Fruit fly (Drosophila melanogaster) whole organism, embryonic: ENCODE data around the gene CG3529.

ENCODE experiments used
- Atf-2 ChIP-seq: fragments of 200-800 bp; sonication (Bioruptor generic); optimal IDR thresholded peaks from 2 replicates; lab custom pipeline; 2016; ENCODE audit warnings: missing biosample characterization, missing genetic modification characterization
- CG11085 ChIP-seq: fragments of 200-800 bp; sonication (Bioruptor generic); IDR thresholded peaks from 2 replicates; pipeline ENCODE4 v1.3.6; 2022; ENCODE audit warnings: missing biosample characterization, missing genetic modification characterization
- CG11560 ChIP-seq: fragments of 200-800 bp; sonication (Bioruptor generic); IDR thresholded peaks from 3 replicates; pipeline ENCODE4 v1.3.6; 2022; ENCODE audit warnings: missing biosample characterization, missing genetic modification characterization
- CG11695 ChIP-seq: fragments of 200-800 bp; sonication (Bioruptor generic); IDR thresholded peaks from 3 replicates; pipeline ENCODE4 v1.3.6; 2022; ENCODE audit warnings: missing biosample characterization, missing genetic modification characterization
- CG12391 ChIP-seq: fragments of 200-800 bp; sonication (Bioruptor generic); optimal IDR thresholded peaks from 3 replicates; lab custom pipeline; 2018; ENCODE audit warnings: missing biosample characterization, mild to moderate bottlenecking, missing genetic modification characterization, moderate library complexity
- CG12659 ChIP-seq: fragments of 200-800 bp; sonication (Bioruptor generic); optimal IDR thresholded peaks from 3 replicates; lab custom pipeline; 2017; ENCODE audit warnings: mild to moderate bottlenecking, missing biosample characterization, missing genetic modification reagents, missing genetic modification characterization
- CG12744 ChIP-seq: fragments of 200-800 bp; sonication (Bioruptor generic); optimal IDR thresholded peaks from 2 replicates; lab custom pipeline; 2016; ENCODE audit warnings: missing biosample characterization, missing genetic modification characterization
- CG13775 ChIP-seq: fragments of 200-800 bp; sonication (Bioruptor generic); optimal IDR thresholded peaks from 3 replicates; lab custom pipeline; 2017; ENCODE audit warnings: missing biosample characterization, mild to moderate bottlenecking, missing genetic modification characterization
- CG14860 ChIP-seq: fragments of 200-800 bp; sonication (Bioruptor generic); IDR thresholded peaks from 3 replicates; pipeline ENCODE4 v1.3.6; 2022; ENCODE audit warnings: missing biosample characterization, missing genetic modification characterization; ENCODE audit not compliant: partially characterized antibody
- CG15696 ChIP-seq: fragments of 200-800 bp; sonication (Bioruptor generic); optimal IDR thresholded peaks from 2 replicates; lab custom pipeline; 2019; ENCODE audit warnings: missing biosample characterization, mild to moderate bottlenecking, missing genetic modification characterization, moderate library complexity
- CG16815 ChIP-seq: fragments of 200-800 bp; sonication (Bioruptor generic); optimal IDR thresholded peaks from 3 replicates; lab custom pipeline; 2017; ENCODE audit warnings: missing biosample characterization, mild to moderate bottlenecking, missing genetic modification characterization
- CG17359 ChIP-seq: fragments of 200-800 bp; sonication (Bioruptor generic); optimal IDR thresholded peaks from 3 replicates; lab custom pipeline; 2018; ENCODE audit warnings: missing biosample characterization, mild to moderate bottlenecking, missing genetic modification characterization, moderate library complexity
- CG17912 ChIP-seq: fragments of 200-800 bp; sonication (Bioruptor generic); optimal IDR thresholded peaks from 2 replicates; lab custom pipeline; 2018; ENCODE audit warnings: missing biosample characterization, mild to moderate bottlenecking, missing genetic modification characterization
- CG3065 ChIP-seq: fragments of 200-800 bp; sonication (Bioruptor generic); optimal IDR thresholded peaks from 2 replicates; lab custom pipeline; 2016; ENCODE audit warnings: missing biosample characterization, missing genetic modification characterization
- CG3163 ChIP-seq: fragments of 200-800 bp; sonication (Bioruptor generic); optimal IDR thresholded peaks from 3 replicates; lab custom pipeline; 2016; ENCODE audit warnings: missing biosample characterization, missing genetic modification characterization
- CG6765 ChIP-seq: fragments of 200-800 bp; sonication (Bioruptor generic); optimal IDR thresholded peaks from 3 replicates; lab custom pipeline; 2017; ENCODE audit warnings: missing biosample characterization, mild to moderate bottlenecking, missing genetic modification characterization
- CG7357 ChIP-seq: fragments of 200-800 bp; sonication (Bioruptor generic); IDR thresholded peaks from 3 replicates; pipeline ENCODE4 v1.3.6; 2022; ENCODE audit warnings: missing biosample characterization, missing genetic modification characterization
- CG7556 ChIP-seq: fragments of 200-800 bp; sonication (Bioruptor generic); optimal IDR thresholded peaks from 2 replicates; lab custom pipeline; 2017; ENCODE audit warnings: missing biosample characterization, mild to moderate bottlenecking, missing genetic modification characterization
- CG8944 ChIP-seq: fragments of 200-800 bp; sonication (Bioruptor generic); optimal IDR thresholded peaks from 3 replicates; lab custom pipeline; 2016; ENCODE audit warnings: missing biosample characterization, missing genetic modification characterization
- CG9932 ChIP-seq: fragments of 200-800 bp; sonication (Bioruptor generic); IDR thresholded peaks from 2 replicates; pipeline ENCODE4 v1.3.6; 2022; ENCODE audit warnings: missing biosample characterization, missing genetic modification characterization
- Dbx ChIP-seq: fragments of 200-800 bp; sonication (Bioruptor generic); IDR thresholded peaks from 3 replicates; pipeline ENCODE4 v1.3.6; 2022; ENCODE audit warnings: missing biosample characterization, missing genetic modification characterization
- Dip2 ChIP-seq: fragments of 200-800 bp; sonication (Bioruptor generic); IDR thresholded peaks from 2 replicates; pipeline ENCODE4 v1.3.6; 2022; ENCODE audit warnings: missing biosample characterization, missing genetic modification characterization
- Dll ChIP-seq: fragments of 200-800 bp; sonication (Bioruptor generic); IDR thresholded peaks from 4 replicates; pipeline ENCODE4 v1.3.6; 2022; ENCODE audit warnings: missing biosample characterization, missing genetic modification characterization; ENCODE audit not compliant: partially characterized antibody
- Dp ChIP-seq: fragments of 200-800 bp; sonication (Bioruptor generic); optimal IDR thresholded peaks from 2 replicates; lab custom pipeline; 2018; ENCODE audit warnings: missing biosample characterization, mild to moderate bottlenecking, missing genetic modification characterization, moderate library complexity
- Drgx ChIP-seq: fragments of 200-800 bp; sonication (Bioruptor generic); IDR thresholded peaks from 2 replicates; pipeline ENCODE4 v1.3.6; 2022; ENCODE audit warnings: missing biosample characterization, missing genetic modification characterization
- Hmr ChIP-seq: fragments of 200-800 bp; sonication (Bioruptor generic); optimal IDR thresholded peaks from 3 replicates; lab custom pipeline; 2017; ENCODE audit warnings: mild to moderate bottlenecking, missing biosample characterization, missing genetic modification reagents, missing genetic modification characterization
- Hr51 ChIP-seq, 2 experiments: fragments of 200-800 bp; sonication (Bioruptor generic); optimal IDR thresholded peaks; 2 replicates in 1 of 2; 3 replicates in 1 of 2; lab custom pipeline; 2016 to 2018; ENCODE audit warnings: missing biosample characterization in 2 of 2, missing genetic modification characterization in 2 of 2, mild to moderate bottlenecking in 1 of 2, moderate library complexity in 1 of 2
- Hr78 ChIP-seq, 2 experiments: fragments of 200-800 bp in 1 of 2; fragments of >200 bp in 1 of 2; sonication (Bioruptor generic) in 1 of 2; optimal IDR thresholded peaks; 2 replicates each; lab custom pipeline; 2017 to 2019; ENCODE audit warnings: missing biosample characterization in 2 of 2, missing genetic modification characterization in 2 of 2, mild to moderate bottlenecking in 1 of 2, moderate library complexity in 1 of 2
- Neu2 ChIP-seq: fragments of 200-800 bp; sonication (Bioruptor generic); optimal IDR thresholded peaks from 3 replicates; lab custom pipeline; 2016; ENCODE audit warnings: missing biosample characterization, missing genetic modification characterization, borderline replicate concordance
- Oaz ChIP-seq: fragments of 200-800 bp; sonication (Bioruptor generic); IDR thresholded peaks from 2 replicates; pipeline ENCODE4 v1.3.6; 2022; ENCODE audit warnings: missing biosample characterization, missing genetic modification characterization
- Sin3A ChIP-seq: fragments of >200 bp; optimal IDR thresholded peaks from 2 replicates; lab custom pipeline; 2018
- Sox102F ChIP-seq: fragments of 200-800 bp; sonication (Bioruptor generic); optimal IDR thresholded peaks from 2 replicates; lab custom pipeline; 2018; ENCODE audit warnings: missing biosample characterization, mild to moderate bottlenecking, missing genetic modification characterization, moderate library complexity
- TFAM ChIP-seq: fragments of 200-800 bp; sonication (Bioruptor generic); optimal IDR thresholded peaks from 2 replicates; lab custom pipeline; 2017; ENCODE audit warnings: missing biosample characterization, missing genetic modification characterization, inconsistent platforms
- ap ChIP-seq: fragments of 200-800 bp; sonication (Bioruptor generic); IDR thresholded peaks from 2 replicates; pipeline ENCODE4 v1.3.6; 2022; ENCODE audit warnings: missing biosample characterization, missing genetic modification characterization
- ase ChIP-seq: fragments of 200-800 bp; sonication (Bioruptor generic); IDR thresholded peaks from 3 replicates; pipeline ENCODE4 v1.3.6; 2022; ENCODE audit warnings: missing biosample characterization, missing genetic modification characterization
- ash1 ChIP-seq: fragments of 200-800 bp; sonication (Bioruptor generic); optimal IDR thresholded peaks from 2 replicates; lab custom pipeline; 2018; ENCODE audit warnings: missing biosample characterization, mild to moderate bottlenecking, missing genetic modification characterization
- caup ChIP-seq: fragments of 200-800 bp; sonication (Bioruptor generic); optimal IDR thresholded peaks from 3 replicates; lab custom pipeline; 2017; ENCODE audit warnings: missing biosample characterization, mild to moderate bottlenecking, missing genetic modification characterization, moderate library complexity; ENCODE audit not compliant: severe bottlenecking
- dimm ChIP-seq: fragments of 200-800 bp; sonication (Bioruptor generic); IDR thresholded peaks from 2 replicates; pipeline ENCODE4 v1.3.6; 2022; ENCODE audit warnings: missing biosample characterization, missing genetic modification characterization
- hbn ChIP-seq: fragments of 200-800 bp; sonication (Bioruptor generic); IDR thresholded peaks from 2 replicates; pipeline ENCODE4 v1.3.6; 2022; ENCODE audit warnings: missing biosample characterization, missing genetic modification characterization; ENCODE audit not compliant: partially characterized antibody
- kay ChIP-seq: fragments of 200-800 bp; sonication (Bioruptor generic); optimal IDR thresholded peaks from 2 replicates; lab custom pipeline; 2016; ENCODE audit warnings: missing biosample characterization, missing genetic modification characterization
- lbe ChIP-seq: fragments of 200-800 bp; sonication (Bioruptor generic); optimal IDR thresholded peaks from 2 replicates; lab custom pipeline; 2016; ENCODE audit warnings: missing biosample characterization, mild to moderate bottlenecking, missing genetic modification characterization
- onecut ChIP-seq: fragments of 200-800 bp; sonication (Bioruptor generic); IDR thresholded peaks from 2 replicates; pipeline ENCODE4 v1.3.6; 2022; ENCODE audit warnings: missing biosample characterization, missing genetic modification characterization
- prd ChIP-seq, 3 experiments: fragments of >200 bp in 2 of 3; fragments of 200-800 bp in 1 of 3; sonication (Bioruptor generic) in 1 of 3; optimal IDR thresholded peaks in 2 of 3; IDR thresholded peaks in 1 of 3; 2 replicates in 2 of 3; 3 replicates in 1 of 3; pipeline versions ENCODE4 v1.3.6 to Lab custom; 2017 to 2022; ENCODE audit warnings: missing biosample characterization in 1 of 3, missing genetic modification characterization in 1 of 3
- sim ChIP-seq: fragments of 200-800 bp; sonication (Bioruptor generic); IDR thresholded peaks from 2 replicates; pipeline ENCODE4 v1.3.6; 2022; ENCODE audit warnings: missing biosample characterization, missing genetic modification characterization
- sisA ChIP-seq: fragments of 200-800 bp; sonication (Bioruptor generic); IDR thresholded peaks from 2 replicates; pipeline ENCODE4 v1.3.6; 2022; ENCODE audit warnings: missing biosample characterization, missing genetic modification characterization
- slou ChIP-seq: fragments of 200-800 bp; sonication (Bioruptor generic); optimal IDR thresholded peaks from 3 replicates; lab custom pipeline; 2016; ENCODE audit warnings: missing biosample characterization, missing genetic modification characterization
- sna ChIP-seq: fragments of 200-800 bp; sonication (Bioruptor generic); IDR thresholded peaks from 2 replicates; pipeline ENCODE4 v1.3.6; 2022; ENCODE audit warnings: missing biosample characterization, missing genetic modification characterization; ENCODE audit not compliant: partially characterized antibody
- so ChIP-seq: fragments of 200-800 bp; sonication (Bioruptor generic); IDR thresholded peaks from 3 replicates; pipeline ENCODE4 v1.3.6; 2022; ENCODE audit warnings: missing biosample characterization, missing genetic modification characterization
- tio ChIP-seq: fragments of 200-800 bp; sonication (Bioruptor generic); optimal IDR thresholded peaks from 2 replicates; lab custom pipeline; 2017; ENCODE audit warnings: missing biosample characterization, missing genetic modification characterization, inconsistent platforms

CG3529 gene

DNA sequence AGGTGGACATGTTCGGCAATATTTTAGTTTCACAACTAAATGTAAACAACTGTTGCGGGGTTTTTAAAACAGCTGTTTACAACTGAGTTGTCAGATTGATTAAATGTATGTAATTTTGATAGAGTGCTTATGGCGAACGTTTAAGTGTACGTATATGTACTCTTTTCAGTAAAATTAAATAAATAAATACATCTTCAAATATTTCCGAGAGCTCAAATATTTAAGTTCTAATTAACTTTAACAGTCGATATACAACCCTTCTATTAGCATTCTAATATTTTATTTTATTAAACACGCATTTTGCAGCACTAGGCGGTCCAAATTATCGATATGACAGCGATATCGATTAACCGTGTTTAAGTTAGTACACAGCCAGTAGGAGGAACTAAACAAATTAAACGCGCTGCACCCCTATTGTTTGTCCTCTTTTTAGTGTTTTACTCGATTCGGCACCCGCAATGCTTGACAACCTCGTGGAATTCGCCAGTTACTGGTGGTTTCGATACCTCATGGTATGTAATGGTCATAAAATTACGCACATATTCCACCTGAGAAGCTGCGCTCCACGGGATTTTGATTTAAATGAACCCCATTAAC is 5.0 kb downstream of the CG3529 start, which contains the start of the genes CG3448 and ghi (continued):
- no peak for TF ChIP-seq sim (GFP tag; lab: Robert Waterston, UW)
- TF ChIP-seq CG12744 = peak; percentile 23
- peak; percentile 58 for TF ChIP-seq sisA (GFP tag; lab: Robert Waterston, UW)
- peak; percentile 10; the same call in 1 of the 3 replicates for TF ChIP-seq CG11695
- peak; percentile 33 for TF ChIP-seq caup (GFP tag; lab: Kevin White, UChicago)
- peak; percentile 45; the same call in 1 of the 3 replicates for TF ChIP-seq CG14860 (GFP tag; lab: Robert Waterston, UW)
- TF ChIP-seq CG11085 = peak; percentile 19; the same call in 1 of the 2 replicates
- no peak for TF ChIP-seq ap (GFP tag; lab: Robert Waterston, UW)
- TF ChIP-seq CG8944 (GFP tag; lab: Kevin White, UChicago) = no peak
- peak; percentile 61 for TF ChIP-seq CG9932
- no peak for TF ChIP-seq TFAM (GFP tag; lab: Kevin White, UChicago)
- peak; percentile 77 for TF ChIP-seq Dll (GFP tag; lab: Robert Waterston, UW)
- no peak for TF ChIP-seq dimm (GFP tag; lab: Robert Waterston, UW)
- TF ChIP-seq hbn (GFP tag; lab: Robert Waterston, UW) = peak; percentile 62
- TF ChIP-seq CG17912 (GFP tag; lab: Kevin White, UChicago) = peak; percentile 6
- no peak for TF ChIP-seq Sin3A
- TF ChIP-seq tio = no peak
- TF ChIP-seq sna = peak; percentile 90
- TF ChIP-seq Atf-2 (GFP tag; lab: Kevin White, UChicago) = no peak
- TF ChIP-seq prd (optimal IDR thresholded peaks at IDR 0.05; lab: Kevin White, UChicago) = no peak
- TF ChIP-seq prd (GFP tag; IDR thresholded peaks at IDR 0.05; lab: Robert Waterston, UW) = peak; percentile 58; the same call in 2 of the 3 replicates
- peak; percentile 74 for TF ChIP-seq CG15696 (tag; lab: Kevin White, UChicago)
- no peak for TF ChIP-seq Neu2 (GFP tag; lab: Kevin White, UChicago)
- peak; percentile 61 for TF ChIP-seq Dp
- TF ChIP-seq Oaz (GFP tag; lab: Robert Waterston, UW) = no peak
- peak; percentile 73 for TF ChIP-seq CG17359 (tag; lab: Kevin White, UChicago)
- no peak for TF ChIP-seq CG6765 (GFP tag; lab: Kevin White, UChicago)
- TF ChIP-seq CG12659 (GFP tag; lab: Kevin White, UChicago) = peak; percentile 70
- no peak for TF ChIP-seq CG16815 (GFP tag; lab: Kevin White, UChicago)
- no peak for TF ChIP-seq CG3163 (GFP tag; lab: Kevin White, UChicago)
- peak; percentile 52 for TF ChIP-seq Sox102F (GFP tag; lab: Kevin White, UChicago)
- TF ChIP-seq Dbx = peak; percentile 78
- no peak for TF ChIP-seq Dip2 (GFP tag; lab: Robert Waterston, UW)
- no peak for TF ChIP-seq CG3065 (GFP tag; lab: Kevin White, UChicago)
- peak; percentile 57 for TF ChIP-seq CG12391 (tag; lab: Kevin White, UChicago)
- peak in 1 of 2 experiments; percentile 47 for TF ChIP-seq Hr51 (GFP tag; optimal IDR thresholded peaks at IDR 0.05; lab: Kevin White, UChicago)
- TF ChIP-seq lbe (GFP tag; lab: Kevin White, UChicago) = peak; percentile 79
- TF ChIP-seq CG13775 = peak; percentile 18
- 0 out of 3 replicates have a peak, but pooled peaks have one; percentile 28 for TF ChIP-seq CG7357
- TF ChIP-seq Hr78 (GFP tag; optimal IDR thresholded peaks at IDR 0.05; lab: Kevin White, UChicago) = no peak
- TF ChIP-seq kay = peak; percentile 57
- TF ChIP-seq slou (GFP tag; lab: Kevin White, UChicago) = peak; percentile 34
- peak; percentile 54 for TF ChIP-seq onecut
- peak; percentile 62 for TF ChIP-seq CG7556 (GFP tag; lab: Kevin White, UChicago)
- TF ChIP-seq CG11560 = no peak
- TF ChIP-seq ash1 = no peak
- TF ChIP-seq Drgx (GFP tag; lab: Robert Waterston, UW) = peak; percentile 42
- TF ChIP-seq Hmr (GFP tag; lab: Kevin White, UChicago) = peak; percentile 70
- TF ChIP-seq so (GFP tag; lab: Robert Waterston, UW) = no peak
- no peak for TF ChIP-seq ase (GFP tag; lab: Robert Waterston, UW)
